Fruit fly (Drosophila melanogaster): ENCODE measurements around the gene CG13806.

DNA sequence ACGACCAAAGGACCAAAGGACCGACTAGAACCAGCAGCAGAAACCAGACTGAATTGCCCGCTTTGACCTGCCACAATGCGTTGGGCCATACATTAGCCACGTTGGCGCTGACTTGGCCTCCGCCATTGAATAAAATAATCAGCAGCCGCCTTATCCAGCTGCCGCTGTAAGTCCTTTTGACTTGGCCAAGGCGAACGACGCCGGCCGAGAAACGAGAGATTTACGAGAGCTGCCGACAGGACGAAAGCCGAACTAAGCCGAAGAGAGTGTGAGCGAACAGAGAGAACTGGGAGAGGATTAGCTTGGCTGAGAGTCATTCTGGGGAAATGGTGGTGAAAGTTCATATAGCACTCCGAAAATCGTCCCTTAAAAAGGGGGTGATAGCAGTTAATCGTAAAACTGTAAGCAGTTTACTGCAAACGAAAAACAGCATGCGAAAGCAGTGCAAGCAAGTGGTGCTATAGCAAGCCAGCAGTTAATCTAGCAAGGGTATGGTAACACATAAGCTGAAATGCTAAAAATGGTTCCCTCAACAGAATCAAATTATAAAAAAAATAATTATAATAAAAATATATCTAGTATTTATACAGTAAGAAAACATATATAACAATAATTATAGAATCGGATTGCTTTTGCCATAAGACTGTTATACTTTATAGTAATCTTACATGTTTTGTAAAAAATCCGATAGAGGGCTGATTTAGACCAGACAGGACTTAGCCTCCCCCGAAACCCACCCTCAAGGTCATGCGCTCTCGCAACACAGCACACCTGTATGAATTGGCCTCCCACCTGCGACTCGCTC lies 37.6 kb upstream of the CG13806 start:
- no peak for TF ChIP-seq Usf (GFP tag; optimal IDR thresholded peaks at IDR 0.05)
- no peak for TF ChIP-seq CG10979 (tag; optimal IDR thresholded peaks at IDR 0.05)
- no peak for TF ChIP-seq CG10321 (GFP tag; IDR thresholded peaks at IDR 0.05)
- TF ChIP-seq Med (GFP tag) = peak; percentile 33
- no peak for TF ChIP-seq CG34422 (GFP tag; IDR thresholded peaks at IDR 0.05)
- no peak for TF ChIP-seq psq (GFP tag; optimal IDR thresholded peaks at IDR 0.05)
- no peak for TF ChIP-seq Doc2 (GFP tag; IDR thresholded peaks at IDR 0.05)
- peak; percentile 17 for TF ChIP-seq pita (GFP tag; optimal IDR thresholded peaks at IDR 0.05)
- no peak for TF ChIP-seq Adf1 (GFP tag; IDR thresholded peaks at IDR 0.05)
- TF ChIP-seq jigr1 (GFP tag; IDR thresholded peaks at IDR 0.05) = no peak
- TF ChIP-seq CG8944 (GFP tag; optimal IDR thresholded peaks at IDR 0.05) = no peak

Data from whole organism, embryonic.